Worm (Caenorhabditis elegans) whole organism, L2 larva: Measurements from ENCODE around the gene dsb-3.

Experiments used
- R02D3.7 ChIP-seq: fragments of 150-350 bp; optimal IDR thresholded peaks from 2 replicates; lab custom pipeline; 2014; ENCODE audit warnings: missing biosample characterization, missing genetic modification characterization
- ZK546.5 ChIP-seq: sonication (generic microtip); optimal IDR thresholded peaks from 2 replicates; lab custom pipeline; 2017; ENCODE audit warnings: missing biosample characterization, missing genetic modification characterization
- aly-2 ChIP-seq: fragments of 150-350 bp; optimal IDR thresholded peaks from 2 replicates; lab custom pipeline; 2014; ENCODE audit warnings: missing biosample characterization, missing genetic modification characterization
- blmp-1 ChIP-seq: sonication (generic microtip); optimal IDR thresholded peaks from 2 replicates; lab custom pipeline; 2017; ENCODE audit warnings: missing genetic modification characterization, mild to moderate bottlenecking, missing compliant biosample characterization, antibody characterized with exemption, moderate library complexity; ENCODE audit not compliant: insufficient read depth
- elt-3 ChIP-seq: sonication (generic microtip); optimal IDR thresholded peaks from 2 replicates; lab custom pipeline; 2017; ENCODE audit warnings: missing biosample characterization, missing genetic modification characterization
- fos-1 ChIP-seq: fragments of 150-350 bp; optimal IDR thresholded peaks from 2 replicates; lab custom pipeline; 2014; ENCODE audit warnings: missing biosample characterization, missing genetic modification characterization
- lin-13 ChIP-seq: fragments of 150-350 bp; optimal IDR thresholded peaks from 2 replicates; lab custom pipeline; 2014; ENCODE audit warnings: missing biosample characterization, missing genetic modification reagents, missing genetic modification characterization
- mdl-1 ChIP-seq, 2 experiments: fragments of 150-350 bp in 1 of 2; sonication (generic microtip) in 1 of 2; optimal IDR thresholded peaks; 2 replicates each; lab custom pipeline; 2017; ENCODE audit warnings: missing biosample characterization in 2 of 2, missing genetic modification characterization in 2 of 2
- nhr-12 ChIP-seq: fragments of 150-350 bp; optimal IDR thresholded peaks from 2 replicates; lab custom pipeline; 2014; ENCODE audit warnings: missing biosample characterization, missing genetic modification characterization
- snpc-4 ChIP-seq: fragments of 150-350 bp; optimal IDR thresholded peaks from 2 replicates; lab custom pipeline; 2014; ENCODE audit warnings: missing biosample characterization, missing genetic modification characterization
- ztf-11 ChIP-seq: sonication (generic microtip); optimal IDR thresholded peaks from 2 replicates; lab custom pipeline; 2017; ENCODE audit warnings: missing biosample characterization, missing genetic modification characterization

DNA sequence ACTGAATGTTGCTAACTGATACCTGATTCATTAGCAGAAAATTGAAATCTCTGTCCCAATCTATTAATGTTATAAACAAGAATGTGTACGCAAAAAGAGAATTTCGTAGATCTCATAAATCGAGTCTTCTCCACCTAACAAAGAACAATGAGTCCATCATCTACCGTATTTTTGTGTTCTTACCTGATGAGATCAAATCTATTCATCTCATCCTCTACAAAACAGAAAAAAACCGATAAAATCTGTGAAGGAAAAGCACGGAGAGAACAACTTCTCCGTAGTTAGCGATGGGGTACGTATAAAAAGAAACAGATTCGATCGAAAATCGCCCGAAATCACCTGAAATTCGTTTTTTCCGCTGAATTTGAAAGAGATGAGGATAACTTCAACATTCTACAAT, 49.2 kb upstream of the dsb-3 start, which contains the start of gene C33H5.1:
- TF ChIP-seq aly-2 (tag; lab: Kevin White, UChicago) (no peak), elt-3 (no peak), R02D3.7 (tag; lab: Kevin White, UChicago) (no peak), snpc-4 (tag; lab: Kevin White, UChicago) (no peak), blmp-1 (tag; lab: Kevin White, UChicago) (no peak), mdl-1 (tag; optimal IDR thresholded peaks at IDR 0.05; lab: Kevin White, UChicago) (no peak), nhr-12 (tag; lab: Kevin White, UChicago) (no peak), lin-13 (no peak), ZK546.5 (tag; lab: Kevin White, UChicago) (no peak), ztf-11 (tag; lab: Kevin White, UChicago) (no peak), fos-1 (tag; lab: Kevin White, UChicago) (no peak)
